Fruit fly (Drosophila melanogaster) whole organism, adult: ENCODE results near the gene Adss.

Source experiments
- CG11617 ChIP-seq: fragments of 200-800 bp; sonication (Bioruptor generic); optimal IDR thresholded peaks from 2 replicates; lab custom pipeline; 2017; ENCODE audit warnings: mild to moderate bottlenecking, missing biosample characterization, missing genetic modification reagents, missing genetic modification characterization
- CG14711 ChIP-seq: fragments of 200-800 bp; sonication (Bioruptor generic); optimal IDR thresholded peaks from 2 replicates; lab custom pipeline; 2018; ENCODE audit warnings: missing biosample characterization, mild to moderate bottlenecking, missing genetic modification characterization, moderate library complexity
- CG1620 ChIP-seq: fragments of 200-800 bp; sonication (Bioruptor generic); optimal IDR thresholded peaks from 2 replicates; lab custom pipeline; 2016; ENCODE audit warnings: missing biosample characterization, missing genetic modification characterization
- CG33017 ChIP-seq: fragments of 200-800 bp; sonication (Bioruptor generic); optimal IDR thresholded peaks from 2 replicates; lab custom pipeline; 2018; ENCODE audit warnings: missing biosample characterization, mild to moderate bottlenecking, missing genetic modification characterization, moderate library complexity
- CG5204 ChIP-seq: fragments of 200-800 bp; sonication (Bioruptor generic); optimal IDR thresholded peaks from 2 replicates; lab custom pipeline; 2016; ENCODE audit warnings: missing biosample characterization, missing genetic modification characterization
- Crg-1 ChIP-seq: fragments of 200-800 bp; sonication (Bioruptor generic); optimal IDR thresholded peaks from 2 replicates; lab custom pipeline; 2016; ENCODE audit warnings: missing biosample characterization, missing genetic modification characterization
- bab1 ChIP-seq: fragments of 200-800 bp; sonication (Bioruptor generic); optimal IDR thresholded peaks from 3 replicates; lab custom pipeline; 2019; ENCODE audit warnings: missing biosample characterization, mild to moderate bottlenecking, missing genetic modification characterization, moderate library complexity
- cic ChIP-seq: fragments of 200-800 bp; sonication (Bioruptor generic); optimal IDR thresholded peaks from 2 replicates; lab custom pipeline; 2017; ENCODE audit warnings: missing biosample characterization, mild to moderate bottlenecking, missing genetic modification characterization, moderate library complexity
- cnc ChIP-seq, 2 experiments: fragments of >200 bp; optimal IDR thresholded peaks; 2 replicates each; lab custom pipeline; 2017
- kay ChIP-seq: fragments of 200-800 bp; sonication (Bioruptor generic); peaks from one replicate; lab custom pipeline; 2016; ENCODE audit warnings: missing biosample characterization, missing genetic modification characterization, borderline replicate concordance
- ovo ChIP-seq: fragments of 200-800 bp; sonication (Bioruptor generic); optimal IDR thresholded peaks from 2 replicates; lab custom pipeline; 2016; ENCODE audit warnings: missing biosample characterization, missing genetic modification characterization
- pad ChIP-seq: fragments of 200-800 bp; sonication (Bioruptor generic); optimal IDR thresholded peaks from 3 replicates; lab custom pipeline; 2017; ENCODE audit warnings: missing biosample characterization, missing genetic modification characterization, mild to moderate bottlenecking, moderate library complexity, missing genetic modification reagents
- tj ChIP-seq: fragments of 200-800 bp; sonication (Bioruptor generic); optimal IDR thresholded peaks from 3 replicates; lab custom pipeline; 2017; ENCODE audit warnings: missing biosample characterization, mild to moderate bottlenecking, missing genetic modification characterization, moderate library complexity

DNA sequence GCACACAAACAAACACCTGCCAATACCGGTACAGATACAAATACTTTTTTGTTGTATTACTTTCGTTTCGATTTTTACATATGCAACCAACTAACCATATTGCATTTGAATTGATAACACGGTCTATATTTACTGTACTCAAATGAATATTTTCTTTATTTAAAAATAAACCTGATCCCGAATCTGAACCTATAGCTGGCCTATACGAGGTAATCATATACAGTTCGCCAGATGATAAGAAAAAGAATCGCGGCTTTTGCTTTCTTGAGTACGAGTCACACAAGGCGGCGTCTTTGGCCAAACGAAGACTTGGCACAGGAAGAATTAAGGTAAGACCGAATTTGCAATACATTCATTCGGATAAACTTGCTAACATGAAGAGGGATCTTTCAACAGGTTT, 33.4 kb downstream of the Adss start:
- no peak for TF ChIP-seq CG14711 (tag; lab: Kevin White, UChicago)
- TF ChIP-seq bab1: no peak
- no peak for TF ChIP-seq Crg-1 (GFP tag; lab: Kevin White, UChicago)
- no peak for TF ChIP-seq tj (GFP tag; lab: Kevin White, UChicago)
- no peak for TF ChIP-seq ovo (GFP tag; lab: Kevin White, UChicago)
- peak; percentile 69 for TF ChIP-seq kay (GFP tag; lab: Kevin White, UChicago)
- TF ChIP-seq CG1620 (GFP tag; lab: Kevin White, UChicago): no peak
- TF ChIP-seq CG11617 (GFP tag; lab: Kevin White, UChicago): no peak
- no peak for TF ChIP-seq cnc (optimal IDR thresholded peaks at IDR 0.05; lab: Kevin White, UChicago)
- TF ChIP-seq CG5204 (GFP tag; lab: Kevin White, UChicago): no peak
- TF ChIP-seq cic: no peak
- no peak for TF ChIP-seq CG33017
- no peak for TF ChIP-seq pad (GFP tag; lab: Kevin White, UChicago)
